Worm (Caenorhabditis elegans) whole organism, early embryonic: ENCODE results near the gene pqn-39.
A peak's percentile ranks its signal among the peaks of the same experiment; 100 is the strongest.

Experiments used
- flt-1 ChIP-seq: fragments of 200-800 bp; sonication (Bioruptor generic); IDR thresholded peaks from 2 replicates; pipeline ENCODE4 v1.3.6; 2022; ENCODE audit warnings: missing genetic modification characterization, missing compliant biosample characterization
- hmg-4 ChIP-seq: fragments of 200-800 bp; sonication (Bioruptor generic); optimal IDR thresholded peaks from 2 replicates; lab custom pipeline; 2018; ENCODE audit warnings: mild to moderate bottlenecking, missing genetic modification characterization, missing compliant biosample characterization
- sea-1 ChIP-seq: fragments of 200-800 bp; sonication (Bioruptor generic); conservative IDR thresholded peaks from 2 replicates; pipeline ENCODE4 v1.3.6; 2022; ENCODE audit warnings: missing genetic modification characterization, missing compliant biosample characterization

The pqn-39 gene

ce11 chrX:13917121-13917755, 51.2 kb downstream of the pqn-39 start, which contains the start of gene ekl-5:
Gene ekl-5 (minus strand): TSS chrX:13917171.
- TF ChIP-seq hmg-4 (GFP tag; lab: Kevin White, UChicago) = peak; percentile 11
- no peak for TF ChIP-seq sea-1 (GFP tag; lab: Robert Waterston, UW)
- TF ChIP-seq flt-1 (GFP tag; lab: Robert Waterston, UW) = no peak
